Fruit fly (Drosophila melanogaster) whole organism, embryonic: ENCODE results near the gene mio.
A peak's percentile ranks its signal among the peaks of the same experiment; 100 is the strongest.

Experiments used
- Adf1 ChIP-seq: fragments of 200-800 bp; sonication (Bioruptor generic); IDR thresholded peaks from 2 replicates; pipeline ENCODE4 v1.3.6; 2022; ENCODE audit warnings: missing biosample characterization, missing genetic modification characterization
- BEAF-32 ChIP-seq: fragments of 200-800 bp; sonication (Bioruptor generic); optimal IDR thresholded peaks from 3 replicates; lab custom pipeline; 2017; ENCODE audit warnings: missing biosample characterization, missing genetic modification characterization, mild to moderate bottlenecking, moderate library complexity, missing genetic modification reagents
- Bgb ChIP-seq: fragments of 200-800 bp; sonication (Bioruptor generic); IDR thresholded peaks from 2 replicates; pipeline ENCODE4 v1.3.6; 2022; ENCODE audit warnings: missing biosample characterization, missing genetic modification characterization; ENCODE audit not compliant: partially characterized antibody
- CG13296 ChIP-seq: fragments of 200-800 bp; sonication (Bioruptor generic); optimal IDR thresholded peaks from 3 replicates; lab custom pipeline; 2018; ENCODE audit warnings: missing biosample characterization, mild to moderate bottlenecking, missing genetic modification characterization
- CG15479 ChIP-seq: fragments of 200-800 bp; sonication (Bioruptor generic); optimal IDR thresholded peaks from 3 replicates; lab custom pipeline; 2019; ENCODE audit warnings: missing biosample characterization, mild to moderate bottlenecking, missing genetic modification characterization, moderate library complexity
- CG1602 ChIP-seq: fragments of 200-800 bp; sonication (Bioruptor generic); optimal IDR thresholded peaks from 3 replicates; lab custom pipeline; 2016; ENCODE audit warnings: missing biosample characterization, missing genetic modification characterization
- CG16779 ChIP-seq: fragments of 200-800 bp; sonication (Bioruptor generic); IDR thresholded peaks from 2 replicates; pipeline ENCODE4 v1.3.6; 2022; ENCODE audit warnings: missing biosample characterization, missing genetic modification characterization
- CG17385 ChIP-seq: fragments of 200-800 bp; sonication (Bioruptor generic); optimal IDR thresholded peaks from 3 replicates; lab custom pipeline; 2018; ENCODE audit warnings: missing biosample characterization, mild to moderate bottlenecking, missing genetic modification characterization
- CG31365 ChIP-seq: fragments of 200-800 bp; sonication (Bioruptor generic); optimal IDR thresholded peaks from 2 replicates; lab custom pipeline; 2018; ENCODE audit warnings: missing biosample characterization, mild to moderate bottlenecking, missing genetic modification characterization
- CG3163 ChIP-seq: fragments of 200-800 bp; sonication (Bioruptor generic); optimal IDR thresholded peaks from 3 replicates; lab custom pipeline; 2016; ENCODE audit warnings: missing biosample characterization, missing genetic modification characterization
- CG3726 ChIP-seq: fragments of 200-800 bp; sonication (Bioruptor generic); IDR thresholded peaks from 3 replicates; pipeline ENCODE4, ENCODE4 v1.3.6; 2022; ENCODE audit warnings: missing biosample characterization, missing genetic modification characterization
- CG6791 ChIP-seq: fragments of 200-800 bp; sonication (Bioruptor generic); IDR thresholded peaks from 3 replicates; pipeline ENCODE4 v1.3.6; 2022; ENCODE audit warnings: missing biosample characterization, missing genetic modification characterization; ENCODE audit not compliant: partially characterized antibody
- CG7745 ChIP-seq: fragments of 200-800 bp; sonication (Bioruptor generic); optimal IDR thresholded peaks from 2 replicates; lab custom pipeline; 2018; ENCODE audit warnings: missing biosample characterization, mild to moderate bottlenecking, missing genetic modification characterization, moderate library complexity
- CG9817 ChIP-seq: fragments of 200-800 bp; sonication (Bioruptor generic); optimal IDR thresholded peaks from 2 replicates; lab custom pipeline; 2018; ENCODE audit warnings: missing biosample characterization, mild to moderate bottlenecking, missing genetic modification characterization, moderate library complexity
- Dbx ChIP-seq: fragments of 200-800 bp; sonication (Bioruptor generic); IDR thresholded peaks from 3 replicates; pipeline ENCODE4 v1.3.6; 2022; ENCODE audit warnings: missing biosample characterization, missing genetic modification characterization
- Doc3 ChIP-seq: fragments of 200-800 bp; sonication (Bioruptor generic); IDR thresholded peaks from 3 replicates; pipeline ENCODE4 v1.3.6; 2022; ENCODE audit warnings: missing biosample characterization, missing genetic modification characterization; ENCODE audit not compliant: partially characterized antibody
- Drgx ChIP-seq: fragments of 200-800 bp; sonication (Bioruptor generic); IDR thresholded peaks from 2 replicates; pipeline ENCODE4 v1.3.6; 2022; ENCODE audit warnings: missing biosample characterization, missing genetic modification characterization
- E2f1 ChIP-seq: fragments of 200-800 bp; sonication (Bioruptor generic); IDR thresholded peaks from 2 replicates; pipeline ENCODE4 v1.3.6; 2022; ENCODE audit warnings: missing biosample characterization, missing genetic modification characterization
- HLHmδ ChIP-seq: fragments of 200-800 bp; sonication (Bioruptor generic); optimal IDR thresholded peaks from 2 replicates; lab custom pipeline; 2018; ENCODE audit warnings: missing biosample characterization, mild to moderate bottlenecking, missing genetic modification characterization, moderate library complexity
- Max ChIP-seq: fragments of 200-800 bp; sonication (Bioruptor generic); optimal IDR thresholded peaks from 2 replicates; lab custom pipeline; 2016; ENCODE audit warnings: missing biosample characterization, mild to moderate bottlenecking, missing genetic modification characterization
- Med ChIP-seq: fragments of 200-800 bp; sonication (Bioruptor generic); peaks from one replicate; lab custom pipeline; 2016; ENCODE audit warnings: missing biosample characterization, missing genetic modification characterization, mild to moderate bottlenecking, inconsistent platforms, moderate library complexity
- Mrtf ChIP-seq: fragments of 200-800 bp; sonication (Bioruptor generic); IDR thresholded peaks from 3 replicates; pipeline ENCODE4 v1.3.6; 2022; ENCODE audit warnings: missing biosample characterization, missing genetic modification characterization
- Poxn ChIP-seq: fragments of 200-800 bp; sonication (Bioruptor generic); IDR thresholded peaks from 2 replicates; pipeline ENCODE4 v1.3.6; 2022; ENCODE audit warnings: missing biosample characterization, missing genetic modification characterization
- Tbp ChIP-seq: fragments of >200 bp; optimal IDR thresholded peaks from 2 replicates; lab custom pipeline; 2018; ENCODE audit warnings: missing biosample characterization, missing genetic modification characterization
- ara ChIP-seq: fragments of 200-800 bp; sonication (Bioruptor generic); IDR thresholded peaks from 2 replicates; pipeline ENCODE4 v1.3.6; 2022; ENCODE audit warnings: missing biosample characterization, missing genetic modification characterization
- ash1 ChIP-seq: fragments of 200-800 bp; sonication (Bioruptor generic); optimal IDR thresholded peaks from 2 replicates; lab custom pipeline; 2018; ENCODE audit warnings: missing biosample characterization, mild to moderate bottlenecking, missing genetic modification characterization
- bab2 ChIP-seq: fragments of 200-800 bp; sonication (Bioruptor generic); optimal IDR thresholded peaks from 2 replicates; lab custom pipeline; 2016; ENCODE audit warnings: missing biosample characterization, missing genetic modification characterization
- chinmo ChIP-seq: fragments of 200-800 bp; sonication (Bioruptor generic); IDR thresholded peaks from 4 replicates; pipeline ENCODE4 v1.3.6; 2022; ENCODE audit warnings: missing biosample characterization, missing genetic modification characterization; ENCODE audit not compliant: partially characterized antibody
- crc ChIP-seq: fragments of 200-800 bp; sonication (Bioruptor generic); optimal IDR thresholded peaks from 2 replicates; lab custom pipeline; 2016; ENCODE audit warnings: missing biosample characterization, missing genetic modification characterization
- eve ChIP-seq, 2 experiments: fragments of >200 bp; optimal IDR thresholded peaks; 2 replicates each; lab custom pipeline; 2017; ENCODE audit warnings: missing biosample characterization in 2 of 2, missing genetic modification characterization in 2 of 2
- ftz-f1 ChIP-seq: fragments of 200-800 bp; sonication (Bioruptor generic); optimal IDR thresholded peaks from 2 replicates; lab custom pipeline; 2016; ENCODE audit warnings: missing biosample characterization, missing genetic modification characterization
- gro ChIP-seq: fragments of 200-800 bp; sonication (Bioruptor generic); optimal IDR thresholded peaks from 2 replicates; lab custom pipeline; 2016; ENCODE audit warnings: missing biosample characterization, missing genetic modification characterization
- hbn ChIP-seq: fragments of 200-800 bp; sonication (Bioruptor generic); IDR thresholded peaks from 2 replicates; pipeline ENCODE4 v1.3.6; 2022; ENCODE audit warnings: missing biosample characterization, missing genetic modification characterization; ENCODE audit not compliant: partially characterized antibody
- lmd ChIP-seq: fragments of 200-800 bp; sonication (Bioruptor generic); IDR thresholded peaks from 2 replicates; pipeline ENCODE4 v1.3.6; 2022; ENCODE audit warnings: missing biosample characterization, missing genetic modification characterization
- onecut ChIP-seq: fragments of 200-800 bp; sonication (Bioruptor generic); IDR thresholded peaks from 2 replicates; pipeline ENCODE4 v1.3.6; 2022; ENCODE audit warnings: missing biosample characterization, missing genetic modification characterization
- pan ChIP-seq, 4 experiments: fragments of >200 bp in 3 of 4; fragments of 200-800 bp in 1 of 4; sonication (Bioruptor generic) in 1 of 4; optimal IDR thresholded peaks in 3 of 4; IDR thresholded peaks in 1 of 4; 2 replicates each; pipeline versions ENCODE4 v1.3.6 to Lab custom; 2017 to 2022; ENCODE audit warnings: missing biosample characterization in 2 of 4, missing genetic modification characterization in 2 of 4, mixed read lengths in 1 of 4
- sd ChIP-seq: fragments of 200-800 bp; sonication (Bioruptor generic); optimal IDR thresholded peaks from 3 replicates; lab custom pipeline; 2018; ENCODE audit warnings: missing biosample characterization, mild to moderate bottlenecking, missing genetic modification characterization, moderate library complexity
- sna ChIP-seq: fragments of 200-800 bp; sonication (Bioruptor generic); IDR thresholded peaks from 2 replicates; pipeline ENCODE4 v1.3.6; 2022; ENCODE audit warnings: missing biosample characterization, missing genetic modification characterization; ENCODE audit not compliant: partially characterized antibody
- so ChIP-seq: fragments of 200-800 bp; sonication (Bioruptor generic); IDR thresholded peaks from 3 replicates; pipeline ENCODE4 v1.3.6; 2022; ENCODE audit warnings: missing biosample characterization, missing genetic modification characterization
- tll ChIP-seq, 2 experiments: fragments of 200-800 bp in 1 of 2; fragments of >200 bp in 1 of 2; sonication (Bioruptor generic) in 1 of 2; optimal IDR thresholded peaks; 2 replicates each; lab custom pipeline; 2017 to 2019; ENCODE audit warnings: missing biosample characterization in 2 of 2, missing genetic modification characterization in 2 of 2, mild to moderate bottlenecking in 1 of 2, moderate library complexity in 1 of 2
- toy ChIP-seq: fragments of 200-800 bp; sonication (Bioruptor generic); IDR thresholded peaks from 2 replicates; pipeline ENCODE4 v1.3.6; 2022; ENCODE audit warnings: missing biosample characterization, missing genetic modification characterization
- trh ChIP-seq: fragments of 200-800 bp; sonication (Bioruptor generic); optimal IDR thresholded peaks from 2 replicates; lab custom pipeline; 2016; ENCODE audit warnings: missing biosample characterization, missing genetic modification characterization
- wek ChIP-seq: fragments of 200-800 bp; sonication (Bioruptor generic); optimal IDR thresholded peaks from 3 replicates; lab custom pipeline; 2018; ENCODE audit warnings: missing biosample characterization, mild to moderate bottlenecking, missing genetic modification characterization, moderate library complexity
- zen2 ChIP-seq: fragments of 200-800 bp; sonication (Bioruptor generic); IDR thresholded peaks from 3 replicates; pipeline ENCODE4 v1.3.6; 2022; ENCODE audit warnings: missing biosample characterization, missing genetic modification characterization; ENCODE audit not compliant: partially characterized antibody

mio gene

dm6 chr2L:2242139-2242538 lies 25.0 kb downstream of the mio start, which contains the start of gene CG4267 (continued):
- peak; percentile 50 for TF ChIP-seq hbn
- no peak for TF ChIP-seq Adf1 (GFP tag; lab: Robert Waterston, UW)
- TF ChIP-seq zen2 (GFP tag; lab: Robert Waterston, UW) = peak; percentile 67; the same call in 2 of the 3 replicates
- no peak for TF ChIP-seq CG31365 (tag; lab: Kevin White, UChicago)
- peak; percentile 34; the same call in 1 of the 2 replicates for TF ChIP-seq Bgb (GFP tag; lab: Robert Waterston, UW)
- TF ChIP-seq onecut = 0 out of 2 replicates have a peak, but pooled peaks have one; percentile 9
- peak; percentile 45 for TF ChIP-seq ftz-f1 (GFP tag; lab: Kevin White, UChicago)
- no peak for TF ChIP-seq CG15479 (GFP tag; lab: Kevin White, UChicago)
- TF ChIP-seq gro (GFP tag; lab: Kevin White, UChicago) = peak; percentile 40
- peak; percentile 50; the same call in 1 of the 2 replicates for TF ChIP-seq sna (GFP tag; lab: Robert Waterston, UW)
- peak; percentile 19; the same call in 1 of the 3 replicates for TF ChIP-seq so (GFP tag; lab: Robert Waterston, UW)
- no peak for TF ChIP-seq sd (tag; lab: Kevin White, UChicago)
- no peak for TF ChIP-seq Poxn
- TF ChIP-seq pan (optimal IDR thresholded peaks at IDR 0.05; lab: Kevin White, UChicago) = no peak
- peak in 1 of 2 experiments; percentile 10 for TF ChIP-seq pan (GFP tag; optimal IDR thresholded peaks at IDR 0.05 in 1 of 2, IDR thresholded peaks at IDR 0.05 in 1 of 2)
- TF ChIP-seq Tbp = no peak
- no peak for TF ChIP-seq CG3726 (GFP tag; lab: Robert Waterston, UW)
- peak; percentile 90; the same call in 3 of the 4 replicates for TF ChIP-seq chinmo (GFP tag; lab: Robert Waterston, UW)
- no peak for TF ChIP-seq bab2 (GFP tag; lab: Kevin White, UChicago)
- peak; percentile 32; the same call in 1 of the 3 replicates for TF ChIP-seq Doc3 (GFP tag; lab: Robert Waterston, UW)
- no peak for TF ChIP-seq CG16779 (GFP tag; lab: Robert Waterston, UW)
- peak; percentile 80 for TF ChIP-seq Med (GFP tag; lab: Kevin White, UChicago)
- no peak for TF ChIP-seq tll (GFP tag; optimal IDR thresholded peaks at IDR 0.05; lab: Kevin White, UChicago)
- no peak for TF ChIP-seq CG6791 (GFP tag; lab: Robert Waterston, UW)
- TF ChIP-seq Drgx (GFP tag; lab: Robert Waterston, UW) = 0 out of 2 replicates have a peak, but pooled peaks have one; percentile 22
- peak; percentile 27; the same call in 1 of the 3 replicates for TF ChIP-seq Dbx (GFP tag; lab: Robert Waterston, UW)
- TF ChIP-seq lmd (GFP tag; lab: Robert Waterston, UW) = 0 out of 2 replicates have a peak, but pooled peaks have one; percentile 10

dm6 chr2L:2242783-2243182 lies 25.7 kb downstream of the mio start:
- TF ChIP-seq Mrtf (GFP tag; lab: Robert Waterston, UW) (no peak), crc (GFP tag; lab: Kevin White, UChicago) (no peak), gro (GFP tag; lab: Kevin White, UChicago) (no peak), HLHmδ (GFP tag; lab: Kevin White, UChicago) (no peak), CG7745 (tag; lab: Kevin White, UChicago) (no peak), ara (GFP tag; lab: Robert Waterston, UW) (no peak), trh (GFP tag; lab: Kevin White, UChicago) (no peak), toy (GFP tag; lab: Robert Waterston, UW) (no peak), BEAF-32 (GFP tag; lab: Kevin White, UChicago) (no peak), CG3163 (GFP tag; lab: Kevin White, UChicago) (no peak), eve (GFP tag; optimal IDR thresholded peaks at IDR 0.05; lab: Kevin White, UChicago) (no peak), CG17385 (GFP tag; lab: Kevin White, UChicago) (no peak), Max (GFP tag; lab: Kevin White, UChicago) (no peak), CG1602 (no peak), CG9817 (tag; lab: Kevin White, UChicago) (no peak), CG13296 (GFP tag; lab: Kevin White, UChicago) (no peak), E2f1 (no peak), sd (tag; lab: Kevin White, UChicago) (no peak), ash1 (no peak), wek (GFP tag; lab: Kevin White, UChicago) (no peak)
